Fruit fly (Drosophila melanogaster) whole organism, embryonic: Measurements from ENCODE around the gene Gpdh1.

Source experiments
- Bteb2 ChIP-seq: fragments of 200-800 bp; sonication (Bioruptor generic); optimal IDR thresholded peaks from 2 replicates; lab custom pipeline; 2016; ENCODE audit warnings: missing biosample characterization, missing genetic modification characterization
- CG1024 ChIP-seq: fragments of 200-800 bp; sonication (Bioruptor generic); IDR thresholded peaks from 2 replicates; pipeline ENCODE4 v1.3.6; 2022; ENCODE audit warnings: missing biosample characterization, missing genetic modification characterization
- CG10565 ChIP-seq: fragments of 200-800 bp; sonication (Bioruptor generic); optimal IDR thresholded peaks from 3 replicates; lab custom pipeline; 2016; ENCODE audit warnings: missing biosample characterization, mild to moderate bottlenecking, missing genetic modification characterization
- CG10979 ChIP-seq: fragments of 200-800 bp; sonication (Bioruptor generic); optimal IDR thresholded peaks from 2 replicates; lab custom pipeline; 2018; ENCODE audit warnings: missing biosample characterization, mild to moderate bottlenecking, missing genetic modification characterization, moderate library complexity
- CG11093 ChIP-seq: fragments of 200-800 bp; sonication (Bioruptor generic); IDR thresholded peaks from 3 replicates; pipeline ENCODE4 v1.3.6; 2022; ENCODE audit warnings: missing biosample characterization, missing genetic modification characterization
- CG13894 ChIP-seq: fragments of 200-800 bp; sonication (Bioruptor generic); optimal IDR thresholded peaks from 3 replicates; lab custom pipeline; 2018; ENCODE audit warnings: missing biosample characterization, mild to moderate bottlenecking, missing genetic modification characterization, moderate library complexity
- CG14710 ChIP-seq: fragments of 200-800 bp; sonication (Bioruptor generic); optimal IDR thresholded peaks from 3 replicates; lab custom pipeline; 2019; ENCODE audit warnings: missing biosample characterization, mild to moderate bottlenecking, missing genetic modification characterization, moderate library complexity
- CG1529 ChIP-seq: fragments of 200-800 bp; sonication (Bioruptor generic); optimal IDR thresholded peaks from 3 replicates; lab custom pipeline; 2018; ENCODE audit warnings: missing biosample characterization, missing genetic modification characterization
- CG15479 ChIP-seq: fragments of 200-800 bp; sonication (Bioruptor generic); optimal IDR thresholded peaks from 3 replicates; lab custom pipeline; 2019; ENCODE audit warnings: missing biosample characterization, mild to moderate bottlenecking, missing genetic modification characterization, moderate library complexity
- CG3163 ChIP-seq: fragments of 200-800 bp; sonication (Bioruptor generic); optimal IDR thresholded peaks from 3 replicates; lab custom pipeline; 2016; ENCODE audit warnings: missing biosample characterization, missing genetic modification characterization
- CG3281 ChIP-seq: fragments of 200-800 bp; sonication (Bioruptor generic); optimal IDR thresholded peaks from 3 replicates; lab custom pipeline; 2017; ENCODE audit warnings: missing biosample characterization, mild to moderate bottlenecking, missing genetic modification characterization
- CG4854 ChIP-seq: fragments of 200-800 bp; sonication (Bioruptor generic); optimal IDR thresholded peaks from 2 replicates; lab custom pipeline; 2016; ENCODE audit warnings: missing biosample characterization, missing genetic modification characterization, inconsistent platforms
- CG8765 ChIP-seq: fragments of 200-800 bp; sonication (Bioruptor generic); IDR thresholded peaks from 2 replicates; pipeline ENCODE4 v1.3.6; 2022; ENCODE audit warnings: missing biosample characterization, missing genetic modification characterization
- CG9215 ChIP-seq: fragments of 200-800 bp; sonication (Bioruptor generic); IDR thresholded peaks from 2 replicates; pipeline ENCODE4 v1.3.6; 2022; ENCODE audit warnings: missing biosample characterization, missing genetic modification characterization
- CG9437 ChIP-seq: fragments of 200-800 bp; sonication (Bioruptor generic); optimal IDR thresholded peaks from 2 replicates; lab custom pipeline; 2018; ENCODE audit warnings: missing biosample characterization, mild to moderate bottlenecking, missing genetic modification characterization
- CG9727 ChIP-seq: fragments of 200-800 bp; sonication (Bioruptor generic); optimal IDR thresholded peaks from 3 replicates; lab custom pipeline; 2017; ENCODE audit warnings: missing biosample characterization, mild to moderate bottlenecking, missing genetic modification characterization
- CTCF ChIP-seq: fragments of 200-800 bp; sonication (Bioruptor generic); optimal IDR thresholded peaks from 2 replicates; lab custom pipeline; 2017; ENCODE audit warnings: missing biosample characterization, mild to moderate bottlenecking, missing genetic modification characterization, moderate library complexity
- CkIIα-i1 ChIP-seq: fragments of 200-800 bp; sonication (Bioruptor generic); IDR thresholded peaks from 2 replicates; pipeline ENCODE4 v1.3.6; 2022; ENCODE audit warnings: missing biosample characterization, missing genetic modification characterization
- D19A ChIP-seq: fragments of 200-800 bp; optimal IDR thresholded peaks from 3 replicates; lab custom pipeline; 2019; ENCODE audit warnings: missing biosample characterization, mild to moderate bottlenecking, missing genetic modification characterization, moderate library complexity
- Dip2 ChIP-seq: fragments of 200-800 bp; sonication (Bioruptor generic); IDR thresholded peaks from 2 replicates; pipeline ENCODE4 v1.3.6; 2022; ENCODE audit warnings: missing biosample characterization, missing genetic modification characterization
- Doc3 ChIP-seq: fragments of 200-800 bp; sonication (Bioruptor generic); IDR thresholded peaks from 3 replicates; pipeline ENCODE4 v1.3.6; 2022; ENCODE audit warnings: missing biosample characterization, missing genetic modification characterization; ENCODE audit not compliant: partially characterized antibody
- Ets97D ChIP-seq: fragments of 200-800 bp; sonication (Bioruptor generic); optimal IDR thresholded peaks from 3 replicates; lab custom pipeline; 2016; ENCODE audit warnings: missing biosample characterization, missing genetic modification characterization
- Fer2 ChIP-seq: fragments of 200-800 bp; sonication (Bioruptor generic); optimal IDR thresholded peaks from 2 replicates; lab custom pipeline; 2018; ENCODE audit warnings: missing biosample characterization, mild to moderate bottlenecking, missing genetic modification characterization, moderate library complexity
- NC2α ChIP-seq: fragments of 200-800 bp; sonication (Bioruptor generic); optimal IDR thresholded peaks from 2 replicates; lab custom pipeline; 2016; ENCODE audit warnings: missing biosample characterization, missing genetic modification characterization
- Oaz ChIP-seq: fragments of 200-800 bp; sonication (Bioruptor generic); IDR thresholded peaks from 2 replicates; pipeline ENCODE4 v1.3.6; 2022; ENCODE audit warnings: missing biosample characterization, missing genetic modification characterization
- Pdp1 ChIP-seq, 2 experiments: fragments of 200-800 bp; sonication (Bioruptor generic); optimal IDR thresholded peaks; 3 replicates each; lab custom pipeline; 2016; ENCODE audit warnings: missing biosample characterization in 2 of 2, missing genetic modification characterization in 2 of 2, mild to moderate bottlenecking in 1 of 2, moderate library complexity in 1 of 2
- Rfx ChIP-seq: fragments of 200-800 bp; sonication (Bioruptor generic); IDR thresholded peaks from 2 replicates; pipeline ENCODE4 v1.3.6; 2022; ENCODE audit warnings: missing biosample characterization, missing genetic modification characterization
- Sox102F ChIP-seq: fragments of 200-800 bp; sonication (Bioruptor generic); optimal IDR thresholded peaks from 2 replicates; lab custom pipeline; 2018; ENCODE audit warnings: missing biosample characterization, mild to moderate bottlenecking, missing genetic modification characterization, moderate library complexity
- ara ChIP-seq: fragments of 200-800 bp; sonication (Bioruptor generic); IDR thresholded peaks from 2 replicates; pipeline ENCODE4 v1.3.6; 2022; ENCODE audit warnings: missing biosample characterization, missing genetic modification characterization
- ato ChIP-seq: fragments of 200-800 bp; sonication (Bioruptor generic); IDR thresholded peaks from 2 replicates; pipeline ENCODE4 v1.3.6; 2022; ENCODE audit warnings: missing biosample characterization, missing genetic modification characterization; ENCODE audit not compliant: partially characterized antibody
- bigmax ChIP-seq: fragments of 200-800 bp; sonication (Bioruptor generic); optimal IDR thresholded peaks from 2 replicates; lab custom pipeline; 2018; ENCODE audit warnings: missing biosample characterization, mild to moderate bottlenecking, missing genetic modification characterization
- chn ChIP-seq: fragments of 200-800 bp; sonication (Bioruptor generic); optimal IDR thresholded peaks from 2 replicates; lab custom pipeline; 2016; ENCODE audit warnings: missing biosample characterization, missing genetic modification characterization
- crc ChIP-seq: fragments of 200-800 bp; sonication (Bioruptor generic); optimal IDR thresholded peaks from 2 replicates; lab custom pipeline; 2016; ENCODE audit warnings: missing biosample characterization, missing genetic modification characterization
- en ChIP-seq: fragments of 200-800 bp; sonication (Bioruptor generic); optimal IDR thresholded peaks from 2 replicates; lab custom pipeline; 2016; ENCODE audit warnings: missing biosample characterization, missing genetic modification characterization
- h ChIP-seq: fragments of >200 bp; optimal IDR thresholded peaks from 2 replicates; lab custom pipeline; 2017
- her ChIP-seq: fragments of 200-800 bp; sonication (Bioruptor generic); optimal IDR thresholded peaks from 2 replicates; lab custom pipeline; 2016; ENCODE audit warnings: missing biosample characterization, missing genetic modification characterization
- inv ChIP-seq: fragments of 200-800 bp; sonication (Bioruptor generic); IDR thresholded peaks from 2 replicates; pipeline ENCODE4 v1.3.6; 2022; ENCODE audit warnings: missing biosample characterization, missing genetic modification characterization; ENCODE audit not compliant: partially characterized antibody
- jigr1 ChIP-seq: fragments of 200-800 bp; sonication (Bioruptor generic); IDR thresholded peaks from 3 replicates; pipeline ENCODE4 v1.3.6; 2022; ENCODE audit warnings: missing biosample characterization, missing genetic modification characterization
- jumu ChIP-seq: fragments of 200-800 bp; sonication (Bioruptor generic); optimal IDR thresholded peaks from 3 replicates; lab custom pipeline; 2016; ENCODE audit warnings: missing biosample characterization, missing genetic modification characterization
- maf-S ChIP-seq: fragments of 200-800 bp; sonication (Bioruptor generic); optimal IDR thresholded peaks from 2 replicates; lab custom pipeline; 2016; ENCODE audit warnings: missing biosample characterization, missing genetic modification characterization
- mam ChIP-seq: fragments of 200-800 bp; sonication (Bioruptor generic); optimal IDR thresholded peaks from 3 replicates; lab custom pipeline; 2016; ENCODE audit warnings: missing biosample characterization, missing genetic modification characterization
- mirr ChIP-seq: fragments of 200-800 bp; sonication (Bioruptor generic); optimal IDR thresholded peaks from 3 replicates; lab custom pipeline; 2018; ENCODE audit warnings: missing biosample characterization, mild to moderate bottlenecking, missing genetic modification characterization
- oc ChIP-seq: fragments of 200-800 bp; sonication (Bioruptor generic); optimal IDR thresholded peaks from 2 replicates; lab custom pipeline; 2018; ENCODE audit warnings: missing biosample characterization, mild to moderate bottlenecking, missing genetic modification characterization, moderate library complexity
- pzg ChIP-seq: fragments of 200-800 bp; sonication (Bioruptor generic); optimal IDR thresholded peaks from 3 replicates; lab custom pipeline; 2018; ENCODE audit warnings: missing biosample characterization, mild to moderate bottlenecking, missing genetic modification characterization, moderate library complexity
- ranshi ChIP-seq: fragments of 200-800 bp; sonication (Bioruptor generic); IDR thresholded peaks from 2 replicates; pipeline ENCODE4 v1.3.6; 2022; ENCODE audit warnings: missing biosample characterization, missing genetic modification characterization
- run ChIP-seq: fragments of 200-800 bp; sonication (Bioruptor generic); optimal IDR thresholded peaks from 3 replicates; lab custom pipeline; 2018; ENCODE audit warnings: missing biosample characterization, mild to moderate bottlenecking, missing genetic modification characterization
- tin ChIP-seq: fragments of 200-800 bp; sonication (Bioruptor generic); optimal IDR thresholded peaks from 3 replicates; lab custom pipeline; 2016; ENCODE audit warnings: missing biosample characterization, missing genetic modification characterization
- wdn ChIP-seq: fragments of 200-800 bp; sonication (Bioruptor generic); IDR thresholded peaks from 2 replicates; pipeline ENCODE4 v1.3.6; 2022; ENCODE audit warnings: missing biosample characterization, missing genetic modification characterization
- zfh1 ChIP-seq: fragments of 200-800 bp; sonication (Bioruptor generic); IDR thresholded peaks from 3 replicates; pipeline ENCODE4 v1.3.6; 2022; ENCODE audit warnings: missing biosample characterization, missing genetic modification characterization
- zfh2 ChIP-seq: fragments of 200-800 bp; sonication (Bioruptor generic); optimal IDR thresholded peaks from 2 replicates; lab custom pipeline; 2016; ENCODE audit warnings: missing biosample characterization, missing genetic modification characterization

The Gpdh1 gene

DNA sequence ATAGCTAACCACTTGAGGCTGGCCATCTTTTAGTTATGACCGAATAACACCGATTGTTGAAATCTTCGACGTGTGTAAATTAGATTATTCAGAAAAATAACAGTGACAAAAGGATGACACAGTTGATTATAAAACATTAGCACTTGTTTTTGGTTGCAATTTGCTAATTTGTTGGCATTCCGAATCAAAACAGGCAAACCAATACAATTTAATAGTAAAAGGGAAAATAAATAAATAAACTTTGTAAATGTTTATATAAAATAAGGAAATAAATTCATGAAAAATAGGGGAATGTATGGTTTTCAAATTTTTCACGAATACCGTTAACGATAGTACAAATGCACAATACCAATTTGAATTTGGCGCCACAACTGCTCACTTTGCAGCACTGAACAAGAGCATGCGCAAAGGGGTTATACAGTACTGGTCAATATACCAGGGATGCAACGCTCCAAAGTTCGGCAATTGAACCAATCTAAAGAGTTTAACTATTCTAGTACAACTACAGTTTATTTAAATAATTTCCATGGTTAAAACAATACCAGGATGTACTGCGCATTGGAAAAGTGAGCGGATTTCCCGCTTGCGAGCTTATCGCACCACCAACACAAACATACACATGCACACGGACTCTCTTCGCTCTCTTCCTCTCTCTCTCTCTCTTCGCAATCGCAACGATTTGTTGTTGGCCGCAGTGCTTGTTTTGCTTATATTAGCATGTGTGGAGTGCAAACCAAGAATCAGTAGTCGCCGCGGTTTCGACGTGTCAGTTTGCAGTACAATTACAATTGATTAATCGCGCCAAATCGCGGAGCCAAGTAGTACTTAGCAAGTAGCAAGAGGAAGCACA, at the start of gene Gpdh1, which contains the start of gene Sfp26Ad (continued):
- TF ChIP-seq Rfx (GFP tag; lab: Robert Waterston, UW) = peak; percentile 84
- peak; percentile 80 for TF ChIP-seq CG3163 (GFP tag; lab: Kevin White, UChicago)
- TF ChIP-seq jumu (GFP tag; lab: Kevin White, UChicago) = peak; percentile 87
- TF ChIP-seq Dip2 (GFP tag; lab: Robert Waterston, UW) = no peak
- TF ChIP-seq CG3281 = peak; percentile 60
- no peak for TF ChIP-seq Oaz
- TF ChIP-seq CG1529 = peak; percentile 41
- TF ChIP-seq mirr (GFP tag; lab: Kevin White, UChicago) = peak; percentile 72
- TF ChIP-seq CG9437 (GFP tag; lab: Kevin White, UChicago) = peak; percentile 17
- TF ChIP-seq Fer2 (tag; lab: Kevin White, UChicago) = peak; percentile 43
- TF ChIP-seq Bteb2 = peak; percentile 87
- no peak; the same call in 2 of the 3 replicates for TF ChIP-seq Doc3 (GFP tag; lab: Robert Waterston, UW)
- TF ChIP-seq CG4854 = peak; percentile 64
- TF ChIP-seq CG10565 (GFP tag; lab: Kevin White, UChicago) = peak; percentile 68
- TF ChIP-seq bigmax (GFP tag; lab: Kevin White, UChicago) = peak; percentile 23
- TF ChIP-seq mam (GFP tag; lab: Kevin White, UChicago) = peak; percentile 93
- no peak for TF ChIP-seq wdn (GFP tag; lab: Robert Waterston, UW)
- no peak for TF ChIP-seq CTCF
- peak; percentile 40 for TF ChIP-seq run
- peak; percentile 65 for TF ChIP-seq Sox102F
- TF ChIP-seq ato (GFP tag; lab: Robert Waterston, UW) = peak; percentile 15; the same call in 1 of the 2 replicates
- peak; percentile 60 for TF ChIP-seq CG13894 (tag; lab: Kevin White, UChicago)
- no peak for TF ChIP-seq inv (GFP tag; lab: Robert Waterston, UW)
- TF ChIP-seq chn (GFP tag; lab: Kevin White, UChicago) = peak; percentile 74
- peak; percentile 90 for TF ChIP-seq CG15479
- TF ChIP-seq zfh1 (GFP tag; lab: Robert Waterston, UW) = peak; percentile 75; the same call in 2 of the 3 replicates
- peak; percentile 63 for TF ChIP-seq crc (GFP tag; lab: Kevin White, UChicago)
- peak; percentile 77 for TF ChIP-seq her
- TF ChIP-seq CG10979 = peak; percentile 56
- no peak for TF ChIP-seq ara (GFP tag; lab: Robert Waterston, UW)
- peak; percentile 80 for TF ChIP-seq maf-S (GFP tag; lab: Kevin White, UChicago)
- TF ChIP-seq CG9215 (GFP tag; lab: Robert Waterston, UW) = peak; percentile 62
- TF ChIP-seq h (lab: Kevin White, UChicago) = no peak
- no peak for TF ChIP-seq CG11093 (GFP tag; lab: Robert Waterston, UW)
- peak; percentile 46 for TF ChIP-seq oc
- peak; percentile 50 for TF ChIP-seq CG9727 (GFP tag; lab: Kevin White, UChicago)
- peak; percentile 25 for TF ChIP-seq D19A
- peak; percentile 51 for TF ChIP-seq NC2α (GFP tag; lab: Kevin White, UChicago)
- peak; percentile 96 for TF ChIP-seq pzg
- peak; percentile 86 for TF ChIP-seq tin (GFP tag; lab: Kevin White, UChicago)
- TF ChIP-seq ranshi = peak; percentile 40; the same call in 1 of the 2 replicates
- TF ChIP-seq CG14710 (tag; lab: Kevin White, UChicago) = peak; percentile 79
- peak; percentile 67 for TF ChIP-seq en (GFP tag; lab: Kevin White, UChicago)
- no peak for TF ChIP-seq jigr1
- TF ChIP-seq CkIIα-i1 (GFP tag; lab: Robert Waterston, UW) = no peak
- peak; percentile 85 for TF ChIP-seq Ets97D
- peak; percentile 39 to 72 for TF ChIP-seq Pdp1 (GFP tag; optimal IDR thresholded peaks at IDR 0.05; lab: Kevin White, UChicago)
- peak; percentile 53; the same call in 1 of the 2 replicates for TF ChIP-seq CG1024
- TF ChIP-seq zfh2 (GFP tag; lab: Kevin White, UChicago) = peak; percentile 76
- TF ChIP-seq CG8765 (GFP tag; lab: Robert Waterston, UW) = no peak
